Worm (Caenorhabditis elegans) whole organism, L4/young adult: ENCODE results near the gene F46B6.12.

Experiments
- W03F9.2 ChIP-seq: fragments of 150-350 bp; optimal IDR thresholded peaks from 2 replicates; lab custom pipeline; 2014; ENCODE audit warnings: missing biosample characterization, missing genetic modification characterization
- dao-5 ChIP-seq: sonication (generic microtip); optimal IDR thresholded peaks from 2 replicates; lab custom pipeline; 2016; ENCODE audit warnings: missing genotype, missing genetic modification characterization, moderate library complexity, missing compliant biosample characterization
- him-1 ChIP-seq: sonication (generic microtip); optimal IDR thresholded peaks from 2 replicates; lab custom pipeline; 2016; ENCODE audit warnings: missing genotype, missing genetic modification reagents, missing genetic modification characterization, missing compliant biosample characterization

DNA sequence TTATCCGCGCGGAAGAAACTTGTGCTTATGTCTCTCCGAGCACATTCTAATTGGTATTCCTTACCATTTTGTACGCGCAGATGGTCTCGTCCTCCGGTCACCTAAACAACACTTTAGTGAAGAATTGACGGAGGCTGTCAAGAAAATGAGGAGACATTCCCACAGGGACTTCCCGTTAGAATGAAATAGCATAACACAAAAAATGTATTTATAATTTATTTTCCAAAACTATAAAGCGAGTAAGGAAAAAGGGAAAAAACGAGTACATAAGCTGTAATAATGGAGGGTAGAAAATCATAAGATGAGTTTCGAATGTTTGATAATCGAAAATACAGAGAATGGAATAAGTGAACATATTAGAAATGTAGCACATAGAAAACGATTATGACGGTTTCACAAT is at the start of gene F46B6.12:
- TF ChIP-seq dao-5 (tag; lab: Kevin White, UChicago) (no peak), W03F9.2 (no peak), him-1 (tag; lab: Kevin White, UChicago) (no peak)
